Fruit fly (Drosophila melanogaster) whole organism, prepupa: ENCODE measurements around the gene Pde6.

Source experiments
- Blimp-1 ChIP-seq: fragments of 200-800 bp; sonication (Bioruptor generic); optimal IDR thresholded peaks from 3 replicates; lab custom pipeline; 2017; ENCODE audit warnings: missing biosample characterization, missing genetic modification characterization, mild to moderate bottlenecking, moderate library complexity, missing genetic modification reagents
- CG11294 ChIP-seq: fragments of 200-800 bp; sonication (Bioruptor generic); IDR thresholded peaks from 2 replicates; pipeline ENCODE4 v1.3.6; 2022; ENCODE audit warnings: missing biosample characterization, missing genetic modification characterization
- CG11762 ChIP-seq: fragments of 200-800 bp; sonication (Bioruptor generic); optimal IDR thresholded peaks from 3 replicates; lab custom pipeline; 2016; ENCODE audit warnings: missing biosample characterization, missing genetic modification characterization; ENCODE audit not compliant: insufficient read depth
- CG11902 ChIP-seq: fragments of 200-800 bp; sonication (Bioruptor generic); optimal IDR thresholded peaks from 3 replicates; lab custom pipeline; 2016; ENCODE audit warnings: missing biosample characterization, missing genetic modification characterization
- CG15336 ChIP-seq: fragments of 200-800 bp; sonication (Bioruptor generic); IDR thresholded peaks from 2 replicates; pipeline ENCODE4 v1.3.6; 2022; ENCODE audit warnings: missing biosample characterization, missing genetic modification characterization
- CG1621 ChIP-seq: fragments of 200-800 bp; sonication (Bioruptor generic); optimal IDR thresholded peaks from 3 replicates; lab custom pipeline; 2018; ENCODE audit warnings: missing biosample characterization, mild to moderate bottlenecking, missing genetic modification characterization
- CG3032 ChIP-seq: fragments of 200-800 bp; optimal IDR thresholded peaks from 2 replicates; lab custom pipeline; 2019; ENCODE audit warnings: missing biosample characterization, mild to moderate bottlenecking, missing genetic modification characterization, moderate library complexity
- CG31627 ChIP-seq: fragments of 200-800 bp; sonication (Bioruptor generic); optimal IDR thresholded peaks from 3 replicates; lab custom pipeline; 2016; ENCODE audit warnings: missing biosample characterization, missing genetic modification characterization
- CG32006 ChIP-seq: fragments of 200-800 bp; sonication (Bioruptor generic); optimal IDR thresholded peaks from 3 replicates; lab custom pipeline; 2017; ENCODE audit warnings: missing biosample characterization, mild to moderate bottlenecking, missing genetic modification characterization
- CG34406 ChIP-seq: fragments of 200-800 bp; sonication (Bioruptor generic); optimal IDR thresholded peaks from 3 replicates; lab custom pipeline; 2016; ENCODE audit warnings: missing biosample characterization, missing genetic modification characterization
- CG3919 ChIP-seq: fragments of 200-800 bp; sonication (Bioruptor generic); optimal IDR thresholded peaks from 3 replicates; lab custom pipeline; 2016; ENCODE audit warnings: missing biosample characterization, missing genetic modification characterization
- CG4318 ChIP-seq: fragments of 200-800 bp; sonication (Bioruptor generic); optimal IDR thresholded peaks from 3 replicates; lab custom pipeline; 2017; ENCODE audit warnings: missing biosample characterization, mild to moderate bottlenecking, missing genetic modification characterization
- CG6163 ChIP-seq: fragments of 200-800 bp; sonication (Bioruptor generic); IDR thresholded peaks from 3 replicates; pipeline ENCODE4 v1.3.6; 2022; ENCODE audit warnings: missing biosample characterization, missing genetic modification characterization
- CG6276 ChIP-seq: fragments of 200-800 bp; sonication (Bioruptor generic); optimal IDR thresholded peaks from 2 replicates; lab custom pipeline; 2017; ENCODE audit warnings: missing biosample characterization, mild to moderate bottlenecking, missing genetic modification characterization
- CG6808 ChIP-seq: fragments of 200-800 bp; sonication (Bioruptor generic); optimal IDR thresholded peaks from 3 replicates; lab custom pipeline; 2017; ENCODE audit warnings: missing biosample characterization, missing genetic modification characterization, mild to moderate bottlenecking, moderate library complexity, missing genetic modification reagents
- CG7368 ChIP-seq: fragments of 200-800 bp; sonication (Bioruptor generic); optimal IDR thresholded peaks from 3 replicates; lab custom pipeline; 2016; ENCODE audit warnings: missing biosample characterization, missing genetic modification characterization
- CG8119 ChIP-seq: fragments of 200-800 bp; sonication (Bioruptor generic); IDR thresholded peaks from 3 replicates; pipeline ENCODE4 v1.3.6; 2022; ENCODE audit warnings: missing biosample characterization, missing genetic modification characterization
- CG8319 ChIP-seq: fragments of 200-800 bp; sonication (Bioruptor generic); optimal IDR thresholded peaks from 3 replicates; lab custom pipeline; 2016; ENCODE audit warnings: missing biosample characterization, missing genetic modification characterization
- CG8632 ChIP-seq: fragments of 200-800 bp; sonication (Bioruptor generic); optimal IDR thresholded peaks from 3 replicates; lab custom pipeline; 2016; ENCODE audit warnings: missing biosample characterization, missing genetic modification characterization
- CG9139 ChIP-seq: fragments of 200-800 bp; sonication (Bioruptor generic); optimal IDR thresholded peaks from 3 replicates; lab custom pipeline; 2017; ENCODE audit warnings: missing biosample characterization, mild to moderate bottlenecking, missing genetic modification characterization
- Eip75B ChIP-seq: fragments of 200-800 bp; sonication (Bioruptor generic); optimal IDR thresholded peaks from 3 replicates; lab custom pipeline; 2016; ENCODE audit warnings: missing biosample characterization, missing genetic modification characterization
- Eip93F ChIP-seq: fragments of 200-800 bp; sonication (Bioruptor generic); optimal IDR thresholded peaks from 2 replicates; lab custom pipeline; 2016; ENCODE audit warnings: missing biosample characterization, mild to moderate bottlenecking, missing genetic modification characterization
- Ets21C ChIP-seq: fragments of 200-800 bp; sonication (Bioruptor generic); optimal IDR thresholded peaks from 3 replicates; lab custom pipeline; 2016; ENCODE audit warnings: missing biosample characterization, missing genetic modification characterization
- Ets96B ChIP-seq: fragments of 200-800 bp; optimal IDR thresholded peaks from 2 replicates; lab custom pipeline; 2019; ENCODE audit warnings: missing biosample characterization, mild to moderate bottlenecking, missing genetic modification characterization, moderate library complexity
- Gug ChIP-seq: fragments of 200-800 bp; sonication (Bioruptor generic); IDR thresholded peaks from 2 replicates; pipeline ENCODE4 v1.3.6; 2022; ENCODE audit warnings: missing biosample characterization, missing genetic modification characterization
- Hr38 ChIP-seq: sonication (Bioruptor generic); optimal IDR thresholded peaks from 2 replicates; lab custom pipeline; 2016; ENCODE audit warnings: missing biosample characterization, missing genetic modification characterization
- Hr4 ChIP-seq: fragments of 200-800 bp; sonication (Bioruptor generic); optimal IDR thresholded peaks from 3 replicates; lab custom pipeline; 2016; ENCODE audit warnings: missing biosample characterization, missing genetic modification characterization
- Lpt ChIP-seq: fragments of 200-800 bp; sonication (Bioruptor generic); optimal IDR thresholded peaks from 3 replicates; lab custom pipeline; 2016; ENCODE audit warnings: missing biosample characterization, missing genetic modification characterization
- Met ChIP-seq: fragments of 200-800 bp; sonication (Bioruptor generic); optimal IDR thresholded peaks from 3 replicates; lab custom pipeline; 2016; ENCODE audit warnings: missing biosample characterization, missing genetic modification characterization
- Smox ChIP-seq: fragments of 200-800 bp; sonication (Bioruptor generic); optimal IDR thresholded peaks from 3 replicates; lab custom pipeline; 2016; ENCODE audit warnings: missing biosample characterization, missing genetic modification characterization
- Sox102F ChIP-seq: fragments of 200-800 bp; sonication (Bioruptor generic); optimal IDR thresholded peaks from 2 replicates; lab custom pipeline; 2016; ENCODE audit warnings: missing biosample characterization, mild to moderate bottlenecking, missing genetic modification characterization
- Sox14 ChIP-seq: fragments of 200-800 bp; sonication (Bioruptor generic); optimal IDR thresholded peaks from 3 replicates; lab custom pipeline; 2016; ENCODE audit warnings: missing biosample characterization, missing genetic modification characterization
- Sox15 ChIP-seq: fragments of 200-800 bp; sonication (Bioruptor generic); optimal IDR thresholded peaks from 3 replicates; lab custom pipeline; 2016; ENCODE audit warnings: missing biosample characterization, missing genetic modification characterization
- achi ChIP-seq: fragments of 200-800 bp; sonication (Bioruptor generic); optimal IDR thresholded peaks from 3 replicates; lab custom pipeline; 2016; ENCODE audit warnings: missing biosample characterization, missing genetic modification characterization
- dac ChIP-seq: fragments of 200-800 bp; sonication (Bioruptor generic); optimal IDR thresholded peaks from 2 replicates; lab custom pipeline; 2017; ENCODE audit warnings: missing biosample characterization, mild to moderate bottlenecking, missing genetic modification characterization
- dsx ChIP-seq: fragments of 200-800 bp; optimal IDR thresholded peaks from 3 replicates; lab custom pipeline; 2019; ENCODE audit warnings: missing biosample characterization, mild to moderate bottlenecking, missing genetic modification characterization, moderate library complexity; ENCODE audit not compliant: poor library complexity, severe bottlenecking
- eg ChIP-seq: fragments of 200-800 bp; sonication (Bioruptor generic); IDR thresholded peaks from 3 replicates; pipeline ENCODE4 v1.3.6; 2022; ENCODE audit warnings: missing biosample characterization, missing genetic modification characterization
- fkh ChIP-seq: fragments of 200-800 bp; sonication (Bioruptor generic); optimal IDR thresholded peaks from 3 replicates; lab custom pipeline; 2017; ENCODE audit warnings: missing biosample characterization, mild to moderate bottlenecking, missing genetic modification characterization, moderate library complexity
- lz ChIP-seq: fragments of 200-800 bp; sonication (Bioruptor generic); optimal IDR thresholded peaks from 3 replicates; lab custom pipeline; 2016; ENCODE audit warnings: missing biosample characterization, missing genetic modification characterization
- pdm3 ChIP-seq: fragments of 200-800 bp; sonication (Bioruptor generic); optimal IDR thresholded peaks from 3 replicates; lab custom pipeline; 2016; ENCODE audit warnings: missing biosample characterization, missing genetic modification characterization
- salr ChIP-seq, 2 experiments: fragments of 200-800 bp; sonication (Bioruptor generic); optimal IDR thresholded peaks; 3 replicates each; lab custom pipeline; 2016 to 2018; ENCODE audit warnings: missing biosample characterization in 2 of 2, missing genetic modification characterization in 2 of 2, mild to moderate bottlenecking in 1 of 2
- spab ChIP-seq: fragments of 200-800 bp; sonication (Bioruptor generic); optimal IDR thresholded peaks from 2 replicates; lab custom pipeline; 2017; ENCODE audit warnings: missing biosample characterization, mild to moderate bottlenecking, missing genetic modification characterization, missing genetic modification reagents
- svp ChIP-seq: fragments of 200-800 bp; sonication (Bioruptor generic); peaks from one replicate; lab custom pipeline; 2016; ENCODE audit warnings: missing biosample characterization, missing genetic modification characterization
- vri ChIP-seq: fragments of 200-800 bp; sonication (Bioruptor generic); optimal IDR thresholded peaks from 3 replicates; lab custom pipeline; 2016; ENCODE audit warnings: missing biosample characterization, mild to moderate bottlenecking, missing genetic modification characterization

Gene Pde6

DNA sequence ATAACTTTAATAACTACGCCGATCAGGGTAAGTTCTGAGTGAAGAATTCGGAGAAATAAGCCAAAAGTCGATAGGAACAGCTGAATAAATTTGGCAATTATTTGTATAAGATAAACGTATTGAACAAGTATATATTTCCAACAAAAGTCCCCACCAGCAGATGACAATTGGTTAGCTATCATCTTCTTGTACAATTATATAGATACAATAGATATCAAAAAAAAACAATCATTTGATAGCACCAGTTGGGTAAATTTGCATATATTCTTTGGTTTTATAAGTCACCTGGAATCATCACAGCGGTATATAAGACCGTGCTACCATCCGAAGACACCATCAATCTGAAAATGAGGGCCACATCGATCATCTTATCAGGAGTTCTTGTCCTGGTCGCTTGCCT, 2.5 kb upstream of the Pde6 start, which contains the start of gene Jig:
Jig (plus strand) TSS at position 301 of the 400 bp plus-strand sequence.
- TF ChIP-seq CG11762 (GFP tag; lab: Kevin White, UChicago) (no peak), Smox (GFP tag; lab: Kevin White, UChicago) (no peak), Hr4 (GFP tag; lab: Kevin White, UChicago) (no peak), achi (GFP tag; lab: Kevin White, UChicago) (no peak), CG32006 (GFP tag; lab: Kevin White, UChicago) (no peak), CG8319 (GFP tag; lab: Kevin White, UChicago) (no peak), Gug (no peak), eg (no peak), Hr38 (GFP tag; lab: Kevin White, UChicago) (no peak), Sox14 (no peak)

DNA sequence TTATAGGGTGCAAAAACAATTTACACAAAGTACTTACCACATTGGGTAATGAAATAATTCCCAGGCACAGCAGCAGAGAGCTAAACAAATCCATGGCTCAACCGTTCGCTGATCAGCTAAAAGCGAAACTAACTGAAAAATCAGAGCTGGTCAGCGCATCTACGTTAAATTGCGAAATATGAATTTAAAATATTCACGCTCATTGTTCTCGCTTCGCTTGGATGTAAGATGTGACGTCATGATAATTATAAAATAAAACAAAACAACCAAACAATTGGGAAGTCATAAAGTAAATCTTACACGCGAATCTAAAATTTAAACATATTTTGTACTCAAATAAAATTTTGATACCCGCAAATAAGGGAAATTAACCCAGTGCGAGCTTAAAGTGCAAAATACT, 1.9 kb upstream of the Pde6 start, which contains the start of gene CG14854:
CG14854 (minus strand) TSS at position 101 of the 400 bp plus-strand sequence.
- TF ChIP-seq Lpt (GFP tag; lab: Kevin White, UChicago) (no peak), Eip75B (no peak), Ets96B (tag; lab: Kevin White, UChicago) (no peak), Gug (no peak), CG6276 (GFP tag; lab: Kevin White, UChicago) (no peak), CG31627 (GFP tag; lab: Kevin White, UChicago) (no peak), achi (GFP tag; lab: Kevin White, UChicago) (no peak), spab (GFP tag; lab: Kevin White, UChicago) (no peak), CG32006 (GFP tag; lab: Kevin White, UChicago) (no peak), svp (GFP tag; lab: Kevin White, UChicago) (no peak), CG7368 (GFP tag; lab: Kevin White, UChicago) (no peak), CG9139 (GFP tag; lab: Kevin White, UChicago) (no peak), Sox15 (GFP tag; lab: Kevin White, UChicago) (no peak), CG11902 (GFP tag; lab: Kevin White, UChicago) (no peak), CG3919 (GFP tag; lab: Kevin White, UChicago) (no peak), CG15336 (GFP tag; lab: Robert Waterston, UW) (no peak)

DNA sequence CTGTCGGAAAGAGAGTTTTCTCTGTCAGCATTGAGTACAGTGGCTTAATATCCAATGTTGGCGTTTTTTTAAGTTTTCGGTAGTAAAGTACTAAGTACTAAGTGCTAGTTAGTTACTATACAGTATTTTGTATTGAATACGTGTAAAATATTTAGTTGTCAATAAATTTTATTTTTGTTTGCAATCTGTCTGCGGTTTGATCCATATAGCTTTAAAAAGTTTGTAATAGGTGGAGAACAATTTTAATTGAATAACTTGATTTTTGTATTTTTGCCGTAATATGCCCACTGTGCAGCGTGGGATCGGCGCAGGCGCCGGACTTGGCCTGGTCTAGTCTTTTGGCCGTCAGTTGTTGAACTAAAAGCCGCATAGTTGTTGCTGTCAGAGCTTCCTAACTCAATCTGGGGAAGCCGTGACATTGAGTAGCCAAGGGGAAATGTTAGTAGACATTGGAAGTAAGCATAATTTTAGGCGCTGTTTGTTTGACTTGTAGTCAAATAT, 329 bp upstream of the Pde6 start:
- TF ChIP-seq lz (GFP tag; lab: Kevin White, UChicago): peak; percentile 67
- TF ChIP-seq Smox (GFP tag; lab: Kevin White, UChicago): peak; percentile 46
- TF ChIP-seq CG3919 (GFP tag; lab: Kevin White, UChicago): peak; percentile 67
- peak; percentile 49 for TF ChIP-seq Sox102F
- peak; percentile 24 to 78 for TF ChIP-seq salr (GFP tag; optimal IDR thresholded peaks at IDR 0.05; lab: Kevin White, UChicago)
- peak; percentile 15 for TF ChIP-seq Ets21C (GFP tag; lab: Kevin White, UChicago)
- TF ChIP-seq CG8319 (GFP tag; lab: Kevin White, UChicago): no peak
- TF ChIP-seq Sox14: peak; percentile 72
- peak; percentile 31 for TF ChIP-seq spab (GFP tag; lab: Kevin White, UChicago)
- peak; percentile 88 for TF ChIP-seq CG15336 (GFP tag; lab: Robert Waterston, UW)
- TF ChIP-seq CG4318 (GFP tag; lab: Kevin White, UChicago): peak; percentile 86
- TF ChIP-seq CG34406: peak; percentile 51
- peak; percentile 77 for TF ChIP-seq Lpt (GFP tag; lab: Kevin White, UChicago)
- no peak for TF ChIP-seq CG11902 (GFP tag; lab: Kevin White, UChicago)
- peak; percentile 76; the same call in 2 of the 3 replicates for TF ChIP-seq CG6163 (GFP tag; lab: Robert Waterston, UW)
- TF ChIP-seq Hr4 (GFP tag; lab: Kevin White, UChicago): peak; percentile 92
- TF ChIP-seq Ets96B (tag; lab: Kevin White, UChicago): peak; percentile 73
- TF ChIP-seq dsx (GFP tag; lab: Kevin White, UChicago): peak; percentile 67
- TF ChIP-seq svp (GFP tag; lab: Kevin White, UChicago): peak; percentile 84
- peak; percentile 79 for TF ChIP-seq pdm3
- TF ChIP-seq Gug: peak; percentile 73
- no peak for TF ChIP-seq Blimp-1 (GFP tag; lab: Kevin White, UChicago)
- peak; percentile 30 for TF ChIP-seq CG8632 (GFP tag; lab: Kevin White, UChicago)
- TF ChIP-seq achi (GFP tag; lab: Kevin White, UChicago): peak; percentile 67
- TF ChIP-seq CG11294 (GFP tag; lab: Robert Waterston, UW): peak; percentile 59; the same call in 1 of the 2 replicates
- peak; percentile 49 for TF ChIP-seq CG6808 (GFP tag; lab: Kevin White, UChicago)
- peak; percentile 89 for TF ChIP-seq CG8119 (GFP tag; lab: Robert Waterston, UW)
- TF ChIP-seq vri (GFP tag; lab: Kevin White, UChicago): no peak
- no peak for TF ChIP-seq Hr38 (GFP tag; lab: Kevin White, UChicago)
- peak; percentile 58 for TF ChIP-seq CG3032 (tag; lab: Kevin White, UChicago)
- TF ChIP-seq CG1621: peak; percentile 52
- peak; percentile 63 for TF ChIP-seq Met (GFP tag; lab: Kevin White, UChicago)
- peak; percentile 76 for TF ChIP-seq fkh (GFP tag; lab: Kevin White, UChicago)
- peak; percentile 34 for TF ChIP-seq CG7368 (GFP tag; lab: Kevin White, UChicago)
- TF ChIP-seq dac: peak; percentile 87
- peak; percentile 94 for TF ChIP-seq CG32006 (GFP tag; lab: Kevin White, UChicago)
- TF ChIP-seq CG9139 (GFP tag; lab: Kevin White, UChicago): no peak
- TF ChIP-seq Eip93F: no peak
